Worm (Caenorhabditis elegans): ENCODE measurements around the gene Y48A6C.8.
A peak's percentile ranks its signal among the peaks of the same experiment; 100 is the strongest.

Gene Y48A6C.8

ce11 chrIII:11090870-11091386 is 36.5 kb downstream of the Y48A6C.8 start (continued):
- peak; percentile 83 for TF ChIP-seq hrde-1 (tag; optimal IDR thresholded peaks at IDR 0.05; ENCODE audit: borderline replicate concordance)
- peak; percentile 55; the same call in 1 of the 2 replicates for TF ChIP-seq aptf-2 (GFP tag; conservative IDR thresholded peaks at IDR 0.05)
- TF ChIP-seq C17E4.6 (GFP tag; IDR thresholded peaks at IDR 0.05): 0 out of 2 replicates have a peak, but pooled peaks have one; percentile 6
- no peak for TF ChIP-seq F23B12.7 (tag; optimal IDR thresholded peaks at IDR 0.05; ENCODE audit: insufficient read depth)
- no peak for TF ChIP-seq nhr-80 (tag; optimal IDR thresholded peaks at IDR 0.05)
- peak; percentile 97 for TF ChIP-seq snpc-3.4 (tag; optimal IDR thresholded peaks at IDR 0.05)
- no peak for TF ChIP-seq ztf-26 (tag; optimal IDR thresholded peaks at IDR 0.05)
- TF ChIP-seq Y53G8AR.9 (GFP tag; conservative IDR thresholded peaks at IDR 0.05): peak; percentile 86; the same call in 1 of the 2 replicates
- peak; percentile 72 for TF ChIP-seq F52B5.7 (tag; optimal IDR thresholded peaks at IDR 0.05)
- TF ChIP-seq F55B11.4 (tag; optimal IDR thresholded peaks at IDR 0.05; ENCODE audit: borderline replicate concordance, insufficient read depth): no peak
- no peak for TF ChIP-seq ztf-28 (GFP tag; IDR thresholded peaks at IDR 0.05)
- peak; percentile 11 to 65 for TF ChIP-seq rec-8 (tag; optimal IDR thresholded peaks at IDR 0.05)
- TF ChIP-seq F57A8.1 (GFP tag; optimal IDR thresholded peaks at IDR 0.05): peak; percentile 5
- TF ChIP-seq ets-4 (GFP tag; optimal IDR thresholded peaks at IDR 0.05): no peak
- TF ChIP-seq xnd-1 (tag; optimal IDR thresholded peaks at IDR 0.05): peak; percentile 55
- TF ChIP-seq chd-7 (tag; optimal IDR thresholded peaks at IDR 0.05): peak; percentile 81
- TF ChIP-seq attf-6 (GFP tag; IDR thresholded peaks at IDR 0.05): peak; percentile 98
- TF ChIP-seq snpc-1.1 (tag; optimal IDR thresholded peaks at IDR 0.05; ENCODE audit: insufficient read depth): peak; percentile 98
- no peak for TF ChIP-seq mel-28 (tag; optimal IDR thresholded peaks at IDR 0.05; ENCODE audit: borderline replicate concordance)
- peak; percentile 81 for TF ChIP-seq zfh-2 (GFP tag; conservative IDR thresholded peaks at IDR 0.05)
- TF ChIP-seq pha-4 (tag; optimal IDR thresholded peaks at IDR 0.05): no peak
- TF ChIP-seq F37B4.10 (GFP tag; IDR thresholded peaks at IDR 0.05): 0 out of 2 replicates have a peak, but pooled peaks have one; percentile 7
- no peak for TF ChIP-seq efl-1 (GFP tag; optimal IDR thresholded peaks at IDR 0.05)
- peak; percentile 31 for TF ChIP-seq ceh-79 (tag; optimal IDR thresholded peaks at IDR 0.05)
- 0 out of 2 replicates have a peak, but pooled peaks have one; percentile 66 for TF ChIP-seq cebp-2 (GFP tag; IDR thresholded peaks at IDR 0.05)
- no peak for TF ChIP-seq attf-5 (GFP tag; optimal IDR thresholded peaks at IDR 0.05)
- no peak for TF ChIP-seq nfya-1 (tag; optimal IDR thresholded peaks at IDR 0.05; ENCODE audit: borderline replicate concordance, insufficient read depth)
- TF ChIP-seq ztf-3 (GFP tag; optimal IDR thresholded peaks at IDR 0.05): no peak
- TF ChIP-seq ceh-58 (GFP tag; IDR thresholded peaks at IDR 0.05): 0 out of 2 replicates have a peak, but pooled peaks have one; percentile 52
- peak; percentile 32; the same call in 1 of the 2 replicates for TF ChIP-seq attf-3 (GFP tag; conservative IDR thresholded peaks at IDR 0.05)
- peak; percentile 92 for TF ChIP-seq hmg-1.2 (GFP tag; IDR thresholded peaks at IDR 0.05)
- no peak for TF ChIP-seq F39B2.1 (GFP tag; IDR thresholded peaks at IDR 0.05)
- TF ChIP-seq bed-2 (GFP tag; IDR thresholded peaks at IDR 0.05): no peak
- peak; percentile 61; the same call in 1 of the 2 replicates for TF ChIP-seq Y95B8A.8 (GFP tag; IDR thresholded peaks at IDR 0.05)
- TF ChIP-seq F10E7.11 (tag; optimal IDR thresholded peaks at IDR 0.05): peak; percentile 90
- peak; percentile 85 for TF ChIP-seq him-1 (tag; optimal IDR thresholded peaks at IDR 0.05)
- TF ChIP-seq egl-18 (GFP tag; IDR thresholded peaks at IDR 0.05): no peak
- no peak for TF ChIP-seq hlh-26 (GFP tag; conservative IDR thresholded peaks at IDR 0.05)
- peak; percentile 38; the same call in 1 of the 2 replicates for TF ChIP-seq lir-1 (GFP tag; conservative IDR thresholded peaks at IDR 0.05)
- TF ChIP-seq egrh-3 (GFP tag; IDR thresholded peaks at IDR 0.05): peak; percentile 61; the same call in 1 of the 2 replicates
- TF ChIP-seq cebp-1 (GFP tag; IDR thresholded peaks at IDR 0.05): no peak
- TF ChIP-seq cebp-1 (tag; optimal IDR thresholded peaks at IDR 0.05): peak; percentile 47
- peak; percentile 88 for TF ChIP-seq ama-1 (optimal IDR thresholded peaks at IDR 0.05)
- TF ChIP-seq ama-1 (GFP tag; optimal IDR thresholded peaks at IDR 0.05): no peak
- peak; percentile 61 for TF ChIP-seq lsl-1 (GFP tag; optimal IDR thresholded peaks at IDR 0.05)
- no peak for TF ChIP-seq akir-1 (GFP tag; optimal IDR thresholded peaks at IDR 0.05)
- TF ChIP-seq madf-10 (tag; optimal IDR thresholded peaks at IDR 0.05): no peak
